Fruit fly (Drosophila melanogaster): ENCODE measurements around the gene Mad.

DNA sequence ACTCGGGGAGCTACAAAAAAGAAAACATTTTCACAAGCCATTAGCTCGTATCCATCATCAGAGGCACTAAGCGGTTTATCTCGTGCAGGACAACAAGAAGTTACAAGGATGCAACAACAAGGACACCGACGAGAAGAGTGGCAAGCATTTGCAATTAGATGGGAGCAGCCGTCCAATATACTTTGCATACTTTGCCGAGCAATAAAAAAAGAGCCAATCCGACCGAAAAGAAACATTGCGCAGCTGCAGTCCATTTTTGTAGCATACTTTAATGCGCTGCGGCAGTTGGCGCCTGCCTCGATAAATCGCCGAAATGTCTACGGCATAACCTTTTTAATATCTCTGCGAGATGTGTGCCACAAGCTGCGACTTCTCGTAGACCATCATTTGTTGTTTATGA is 27.8 kb downstream of the Mad start:
- TF ChIP-seq CG8478 (optimal IDR thresholded peaks at IDR 0.05) (no peak), CTCF (optimal IDR thresholded peaks at IDR 0.05) (no peak)

All from S2 (cell line).